Worm (Caenorhabditis elegans): Measurements from ENCODE around the gene ephx-1.

ephx-1 gene

ce11 chrII:3984242-3984641, 20.5 kb upstream of the ephx-1 start:
- TF ChIP-seq cog-1 (tag; optimal IDR thresholded peaks at IDR 0.05) (no peak), T22C8.4 (GFP tag; IDR thresholded peaks at IDR 0.05) (no peak), flt-1 (GFP tag; IDR thresholded peaks at IDR 0.05) (no peak), med-1 (GFP tag; optimal IDR thresholded peaks at IDR 0.05; ENCODE audit: insufficient read depth) (no peak), tab-1 (GFP tag; IDR thresholded peaks at IDR 0.05) (no peak), ztf-29 (GFP tag; IDR thresholded peaks at IDR 0.05) (no peak), ref-1 (GFP tag; conservative IDR thresholded peaks at IDR 0.05) (no peak), klf-2 (GFP tag; conservative IDR thresholded peaks at IDR 0.05) (no peak), ztf-23 (GFP tag; IDR thresholded peaks at IDR 0.05) (no peak)

- no peak for TF ChIP-seq ztf-29 (GFP tag; IDR thresholded peaks at IDR 0.05)
- TF ChIP-seq flt-1 (GFP tag; IDR thresholded peaks at IDR 0.05) = no peak
- no peak for TF ChIP-seq klf-2 (GFP tag; conservative IDR thresholded peaks at IDR 0.05)
- no peak for TF ChIP-seq ztf-23 (GFP tag; IDR thresholded peaks at IDR 0.05)
- TF ChIP-seq cog-1 (tag; optimal IDR thresholded peaks at IDR 0.05) = no peak
- no peak for TF ChIP-seq tab-1 (GFP tag; IDR thresholded peaks at IDR 0.05)
- no peak for TF ChIP-seq med-1 (GFP tag; optimal IDR thresholded peaks at IDR 0.05; ENCODE audit: insufficient read depth)
- no peak for TF ChIP-seq ref-1 (GFP tag; conservative IDR thresholded peaks at IDR 0.05)
- TF ChIP-seq T22C8.4 (GFP tag; IDR thresholded peaks at IDR 0.05) = no peak
These were observed 17.8 kb upstream of the ephx-1 start, which contains the start of gene K10G6.5 for ce11 chrII:3986906-3987305. K10G6.5 (plus strand) TSS chrII:3987250.

- no peak for TF ChIP-seq klf-2 (GFP tag; conservative IDR thresholded peaks at IDR 0.05)
- no peak for TF ChIP-seq ref-1 (GFP tag; conservative IDR thresholded peaks at IDR 0.05)
- TF ChIP-seq flt-1 (GFP tag; IDR thresholded peaks at IDR 0.05) = no peak
- TF ChIP-seq tab-1 (GFP tag; IDR thresholded peaks at IDR 0.05) = no peak
- TF ChIP-seq med-1 (GFP tag; optimal IDR thresholded peaks at IDR 0.05; ENCODE audit: insufficient read depth) = no peak
- no peak for TF ChIP-seq ztf-29 (GFP tag; IDR thresholded peaks at IDR 0.05)
- no peak for TF ChIP-seq cog-1 (tag; optimal IDR thresholded peaks at IDR 0.05)
- no peak for TF ChIP-seq ztf-23 (GFP tag; IDR thresholded peaks at IDR 0.05)
- TF ChIP-seq T22C8.4 (GFP tag; IDR thresholded peaks at IDR 0.05) = no peak
These were observed 14.9 kb upstream of the ephx-1 start, which contains the start of gene Y14H12A.2 for ce11 chrII:3989627-3990367. Y14H12A.2 (minus strand) TSS chrII:3989677.

ce11 chrII:3990706-3991105, 14.0 kb upstream of the ephx-1 start:
- TF ChIP-seq flt-1 (GFP tag; IDR thresholded peaks at IDR 0.05) (no peak), tab-1 (GFP tag; IDR thresholded peaks at IDR 0.05) (no peak), T22C8.4 (GFP tag; IDR thresholded peaks at IDR 0.05) (no peak), ztf-29 (GFP tag; IDR thresholded peaks at IDR 0.05) (no peak), klf-2 (GFP tag; conservative IDR thresholded peaks at IDR 0.05) (no peak), cog-1 (tag; optimal IDR thresholded peaks at IDR 0.05) (no peak), ref-1 (GFP tag; conservative IDR thresholded peaks at IDR 0.05) (no peak), ztf-23 (GFP tag; IDR thresholded peaks at IDR 0.05) (no peak), med-1 (GFP tag; optimal IDR thresholded peaks at IDR 0.05; ENCODE audit: insufficient read depth) (no peak)

ce11 chrII:3992029-3992428, 12.7 kb upstream of the ephx-1 start:
- TF ChIP-seq cog-1 (tag; optimal IDR thresholded peaks at IDR 0.05) (no peak), ztf-23 (GFP tag; IDR thresholded peaks at IDR 0.05) (no peak), ref-1 (GFP tag; conservative IDR thresholded peaks at IDR 0.05) (no peak), klf-2 (GFP tag; conservative IDR thresholded peaks at IDR 0.05) (no peak), flt-1 (GFP tag; IDR thresholded peaks at IDR 0.05) (no peak), ztf-29 (GFP tag; IDR thresholded peaks at IDR 0.05) (no peak), tab-1 (GFP tag; IDR thresholded peaks at IDR 0.05) (no peak), T22C8.4 (GFP tag; IDR thresholded peaks at IDR 0.05) (no peak), med-1 (GFP tag; optimal IDR thresholded peaks at IDR 0.05; ENCODE audit: insufficient read depth) (no peak)

- TF ChIP-seq cog-1 (tag; optimal IDR thresholded peaks at IDR 0.05) = no peak
- no peak for TF ChIP-seq ztf-23 (GFP tag; IDR thresholded peaks at IDR 0.05)
- no peak for TF ChIP-seq T22C8.4 (GFP tag; IDR thresholded peaks at IDR 0.05)
- no peak for TF ChIP-seq klf-2 (GFP tag; conservative IDR thresholded peaks at IDR 0.05)
- TF ChIP-seq ztf-29 (GFP tag; IDR thresholded peaks at IDR 0.05) = no peak
- no peak for TF ChIP-seq ref-1 (GFP tag; conservative IDR thresholded peaks at IDR 0.05)
- TF ChIP-seq med-1 (GFP tag; optimal IDR thresholded peaks at IDR 0.05; ENCODE audit: insufficient read depth) = no peak
- no peak for TF ChIP-seq tab-1 (GFP tag; IDR thresholded peaks at IDR 0.05)
- TF ChIP-seq flt-1 (GFP tag; IDR thresholded peaks at IDR 0.05) = no peak
These were observed 12.0 kb upstream of the ephx-1 start, which contains the start of gene Y14H12A.1 for ce11 chrII:3992660-3993245. Y14H12A.1 (plus strand) TSS chrII:3993195.

- TF ChIP-seq med-1 (GFP tag; optimal IDR thresholded peaks at IDR 0.05; ENCODE audit: insufficient read depth) = no peak
- no peak for TF ChIP-seq flt-1 (GFP tag; IDR thresholded peaks at IDR 0.05)
- TF ChIP-seq ref-1 (GFP tag; conservative IDR thresholded peaks at IDR 0.05) = no peak
- no peak for TF ChIP-seq klf-2 (GFP tag; conservative IDR thresholded peaks at IDR 0.05)
- TF ChIP-seq cog-1 (tag; optimal IDR thresholded peaks at IDR 0.05) = no peak
- TF ChIP-seq T22C8.4 (GFP tag; IDR thresholded peaks at IDR 0.05) = no peak
- no peak for TF ChIP-seq tab-1 (GFP tag; IDR thresholded peaks at IDR 0.05)
- TF ChIP-seq ztf-29 (GFP tag; IDR thresholded peaks at IDR 0.05) = no peak
- TF ChIP-seq ztf-23 (GFP tag; IDR thresholded peaks at IDR 0.05) = no peak
These were observed 8.7 kb upstream of the ephx-1 start, which contains the start of gene clc-22 for ce11 chrII:3996005-3996404. clc-22 (minus strand) TSS chrII:3996075.

ce11 chrII:3999537-3999936, 5.2 kb upstream of the ephx-1 start:
- TF ChIP-seq ref-1 (GFP tag; conservative IDR thresholded peaks at IDR 0.05) (no peak), ztf-23 (GFP tag; IDR thresholded peaks at IDR 0.05) (peak; percentile 59; the same call in 1 of the 2 replicates), cog-1 (tag; optimal IDR thresholded peaks at IDR 0.05) (peak; percentile 22), flt-1 (GFP tag; IDR thresholded peaks at IDR 0.05) (peak; percentile 54; the same call in 1 of the 2 replicates), klf-2 (GFP tag; conservative IDR thresholded peaks at IDR 0.05) (no peak), tab-1 (GFP tag; IDR thresholded peaks at IDR 0.05) (0 out of 2 replicates have a peak, but pooled peaks have one; percentile 56), T22C8.4 (GFP tag; IDR thresholded peaks at IDR 0.05) (no peak), ztf-29 (GFP tag; IDR thresholded peaks at IDR 0.05) (no peak)

- TF ChIP-seq klf-2 (GFP tag; conservative IDR thresholded peaks at IDR 0.05) = no peak
- no peak for TF ChIP-seq ztf-29 (GFP tag; IDR thresholded peaks at IDR 0.05)
- TF ChIP-seq tab-1 (GFP tag; IDR thresholded peaks at IDR 0.05) = no peak
- TF ChIP-seq ztf-23 (GFP tag; IDR thresholded peaks at IDR 0.05) = no peak
- TF ChIP-seq T22C8.4 (GFP tag; IDR thresholded peaks at IDR 0.05) = no peak
- no peak for TF ChIP-seq med-1 (GFP tag; optimal IDR thresholded peaks at IDR 0.05; ENCODE audit: insufficient read depth)
- no peak for TF ChIP-seq flt-1 (GFP tag; IDR thresholded peaks at IDR 0.05)
- no peak for TF ChIP-seq cog-1 (tag; optimal IDR thresholded peaks at IDR 0.05)
- TF ChIP-seq ref-1 (GFP tag; conservative IDR thresholded peaks at IDR 0.05) = no peak
These were observed 4.3 kb upstream of the ephx-1 start for ce11 chrII:4000430-4000829.

Measured in whole organism, midembryonic.